Fruit fly (Drosophila melanogaster): ENCODE results near the gene Rab23.

The Rab23 gene

DNA sequence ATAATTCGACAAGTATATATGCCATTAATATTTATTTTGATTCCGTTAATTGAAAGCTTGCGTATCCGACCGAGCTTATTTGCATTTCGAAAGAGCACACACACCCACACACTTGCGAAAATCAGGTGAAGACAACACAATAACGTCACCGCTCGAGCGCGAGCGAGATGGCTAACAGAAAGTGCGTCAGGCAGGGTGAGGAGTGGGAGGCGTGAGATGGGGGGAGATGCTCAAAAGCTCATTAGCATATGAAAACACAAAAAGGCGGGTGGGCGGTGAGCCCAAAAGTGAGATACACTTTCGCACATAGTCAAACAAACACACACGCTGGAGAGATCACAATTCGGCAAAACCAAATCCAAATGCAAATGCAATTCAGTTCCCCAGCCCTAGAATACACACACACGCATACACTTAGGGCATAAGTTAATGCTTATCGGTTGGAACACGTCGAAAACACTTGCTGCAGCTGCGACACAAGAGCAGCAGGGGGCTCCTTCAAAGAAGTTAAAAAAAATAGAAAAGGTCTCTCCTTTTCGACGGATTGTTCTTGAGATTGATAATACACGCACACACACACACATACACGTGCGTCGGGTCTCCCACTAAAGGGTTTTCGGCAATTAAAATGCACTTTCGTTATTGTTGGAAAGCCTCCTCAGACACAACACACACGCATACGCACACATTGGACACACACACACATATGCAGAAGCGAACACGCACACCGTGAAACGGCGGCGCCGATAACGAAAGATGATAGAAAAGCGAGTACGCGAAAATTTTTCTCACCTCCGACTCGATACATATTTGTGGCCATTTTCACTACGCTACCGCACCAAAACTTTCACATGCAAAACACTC lies 37.3 kb downstream of the Rab23 start:
- TF ChIP-seq br (GFP tag; optimal IDR thresholded peaks at IDR 0.05) (peak; percentile 49), GATAd (GFP tag; optimal IDR thresholded peaks at IDR 0.05) (no peak), lola (GFP tag; optimal IDR thresholded peaks at IDR 0.05) (no peak), Hr78 (GFP tag; optimal IDR thresholded peaks at IDR 0.05) (no peak), ey (GFP tag; optimal IDR thresholded peaks at IDR 0.05) (peak; percentile 31), rgr (GFP tag; optimal IDR thresholded peaks at IDR 0.05) (peak; percentile 31), Rel (GFP tag; optimal IDR thresholded peaks at IDR 0.05) (no peak), Rel (tag; optimal IDR thresholded peaks at IDR 0.05) (peak; percentile 10), N (GFP tag; optimal IDR thresholded peaks at IDR 0.05) (peak; percentile 46), Jra (GFP tag; optimal IDR thresholded peaks at IDR 0.05) (peak; percentile 26), OdsH (GFP tag; optimal IDR thresholded peaks at IDR 0.05) (peak; percentile 18), foxo (GFP tag; optimal IDR thresholded peaks at IDR 0.05) (peak in 1 of 2 experiments; percentile 36), HLH106 (tag; optimal IDR thresholded peaks at IDR 0.05) (peak; percentile 35), h (GFP tag; optimal IDR thresholded peaks at IDR 0.05) (peak; percentile 66), sage (GFP tag; optimal IDR thresholded peaks at IDR 0.05) (no peak)

DNA sequence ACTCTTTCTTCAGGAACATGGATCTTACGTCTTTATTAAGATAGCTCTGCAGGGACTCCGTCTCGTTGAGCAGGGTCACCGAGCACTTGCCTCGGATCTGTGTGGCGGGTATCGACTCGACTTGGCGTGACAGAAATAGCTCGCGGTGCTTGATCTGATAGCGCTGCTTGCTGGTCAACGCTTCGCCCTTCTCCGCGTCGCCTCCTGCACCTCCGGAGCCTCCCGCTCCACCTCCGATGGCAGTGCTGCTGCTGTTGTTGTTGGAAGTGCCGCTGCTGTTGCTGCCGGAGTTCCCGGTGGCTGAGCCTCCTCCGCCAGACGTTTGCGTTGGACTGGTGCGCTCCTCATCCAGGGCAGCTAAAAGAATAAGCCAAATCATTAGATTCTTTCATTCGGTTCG lies 41.8 kb downstream of the Rab23 start:
- TF ChIP-seq brk (GFP tag; optimal IDR thresholded peaks at IDR 0.05) = no peak
- no peak for TF ChIP-seq Vsx2 (GFP tag; optimal IDR thresholded peaks at IDR 0.05; ENCODE audit: partially characterized antibody)
- TF ChIP-seq OdsH (GFP tag; optimal IDR thresholded peaks at IDR 0.05) = no peak

DNA sequence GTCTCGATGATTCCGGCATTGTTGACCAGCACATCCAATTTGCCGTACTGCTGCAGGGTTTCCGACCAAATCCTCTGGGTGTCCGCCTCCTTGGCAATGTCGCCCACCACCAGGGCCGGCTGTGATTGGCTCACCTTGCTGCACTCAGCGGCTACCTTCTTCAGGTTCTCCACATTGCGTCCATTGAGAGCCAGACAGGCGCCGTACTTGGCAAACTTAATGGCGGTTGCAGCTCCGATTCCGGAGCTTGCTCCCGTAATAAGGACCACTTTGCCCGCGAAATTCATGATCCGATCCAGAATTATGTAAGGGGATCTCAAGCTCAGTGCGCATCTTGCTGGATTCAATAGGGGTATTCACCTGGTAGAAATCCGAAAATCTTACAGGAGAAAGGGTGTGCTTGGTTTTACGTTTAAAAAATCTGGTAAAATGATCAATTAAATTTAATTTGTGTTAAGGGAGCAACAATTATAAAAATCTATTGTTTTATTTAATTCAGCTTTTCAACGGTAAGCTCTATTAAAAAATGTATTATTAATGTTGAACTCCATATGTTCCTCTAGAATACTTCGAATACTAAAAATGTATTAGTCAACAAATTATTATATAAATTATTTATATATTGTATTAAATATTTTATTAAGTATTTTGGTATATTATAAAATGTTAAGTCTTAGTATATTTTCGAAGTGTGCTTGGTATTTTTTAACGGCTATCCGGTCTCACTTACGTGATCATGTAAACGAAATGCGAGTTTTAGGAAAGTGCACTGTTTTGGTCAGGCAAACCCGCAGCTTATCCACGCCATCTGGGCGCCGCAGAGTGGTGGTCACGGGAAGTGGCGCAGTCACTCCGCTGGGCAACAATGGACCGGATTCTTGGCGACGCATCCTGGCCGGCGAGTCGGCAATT lies 48.5 kb downstream of the Rab23 start, which contains the start of the genes CG31548 and CG12170:
Gene CG31548, minus strand, starts transcription at position 334 of the 912 bp plus-strand sequence.
Gene CG12170, plus strand, starts transcription at position 716 of the 912 bp plus-strand sequence.
- TF ChIP-seq pan (optimal IDR thresholded peaks at IDR 0.05) (no peak), woc (GFP tag; optimal IDR thresholded peaks at IDR 0.05) (no peak), Hnf4 (GFP tag; optimal IDR thresholded peaks at IDR 0.05) (no peak), CG32264 (GFP tag; optimal IDR thresholded peaks at IDR 0.05) (no peak), sv (GFP tag; optimal IDR thresholded peaks at IDR 0.05) (peak; percentile 32), dmrt93B (GFP tag; optimal IDR thresholded peaks at IDR 0.05) (no peak), psq (GFP tag; optimal IDR thresholded peaks at IDR 0.05) (peak; percentile 41), ey (GFP tag; optimal IDR thresholded peaks at IDR 0.05) (peak; percentile 37), CG9705 (GFP tag; optimal IDR thresholded peaks at IDR 0.05) (no peak), Jra (GFP tag; optimal IDR thresholded peaks at IDR 0.05) (no peak), GATAd (GFP tag; optimal IDR thresholded peaks at IDR 0.05) (no peak), tai (GFP tag; optimal IDR thresholded peaks at IDR 0.05) (no peak), N (GFP tag; optimal IDR thresholded peaks at IDR 0.05) (no peak), h (GFP tag; optimal IDR thresholded peaks at IDR 0.05) (no peak), HLH106 (tag; optimal IDR thresholded peaks at IDR 0.05) (peak; percentile 36), Hr83 (GFP tag; optimal IDR thresholded peaks at IDR 0.05; ENCODE audit: poor library complexity, severe bottlenecking) (peak; percentile 19), dl (GFP tag; optimal IDR thresholded peaks at IDR 0.05; ENCODE audit: insufficient read depth in 1 of 2, partially characterized antibody in 2 of 2) (no peak), OdsH (GFP tag; optimal IDR thresholded peaks at IDR 0.05) (peak; percentile 1), dsf (GFP tag; optimal IDR thresholded peaks at IDR 0.05; ENCODE audit: borderline replicate concordance) (no peak), br (GFP tag; optimal IDR thresholded peaks at IDR 0.05) (no peak), fru (GFP tag; optimal IDR thresholded peaks at IDR 0.05) (no peak)

DNA sequence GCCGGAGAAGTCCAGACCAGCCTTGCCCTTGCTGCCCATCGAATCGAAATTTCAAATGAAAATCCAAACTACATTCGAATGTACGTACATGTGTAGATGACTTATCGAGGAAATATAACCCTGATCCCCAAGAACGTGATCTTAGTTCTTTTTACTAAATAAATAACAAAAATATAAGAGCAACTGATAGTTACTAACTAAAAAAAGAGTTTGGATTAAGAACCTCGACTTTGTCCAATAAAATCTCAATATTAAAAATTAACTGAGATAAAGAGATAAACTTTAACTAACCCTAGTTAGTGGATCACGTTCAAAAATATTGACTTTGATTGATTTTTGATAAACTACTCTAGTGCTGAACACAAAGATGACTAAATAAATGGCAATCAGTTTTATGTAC lies 49.7 kb downstream of the Rab23 start, which contains the start of gene CG31546:
Gene CG31546, minus strand, starts transcription at position 101 of the 400 bp plus-strand sequence.
- no peak for TF ChIP-seq Rel (GFP tag; optimal IDR thresholded peaks at IDR 0.05)
- no peak for TF ChIP-seq Rel (tag; optimal IDR thresholded peaks at IDR 0.05)
- TF ChIP-seq jim (GFP tag; optimal IDR thresholded peaks at IDR 0.05) = no peak
- TF ChIP-seq Hnf4 (GFP tag; optimal IDR thresholded peaks at IDR 0.05) = no peak
- no peak for TF ChIP-seq sv (GFP tag; optimal IDR thresholded peaks at IDR 0.05)

Measured in whole organism, wandering third instar larva.